Worm (Caenorhabditis elegans) whole organism, L2 larva: ENCODE results near the gene lin-25.

ENCODE experiments used
- C34F6.9 ChIP-seq: fragments of 150-350 bp; optimal IDR thresholded peaks from 2 replicates; lab custom pipeline; 2014; ENCODE audit warnings: missing biosample characterization, missing genetic modification characterization
- F13H6.1 ChIP-seq: sonication (generic microtip); optimal IDR thresholded peaks from 2 replicates; lab custom pipeline; 2016; ENCODE audit warnings: missing genetic modification characterization, missing compliant biosample characterization
- R02D3.7 ChIP-seq: fragments of 150-350 bp; optimal IDR thresholded peaks from 2 replicates; lab custom pipeline; 2014; ENCODE audit warnings: missing biosample characterization, missing genetic modification characterization
- Y55F3AM.14 ChIP-seq: fragments of 200-800 bp; sonication (Bioruptor generic); optimal IDR thresholded peaks from 2 replicates; lab custom pipeline; 2018; ENCODE audit warnings: mild to moderate bottlenecking, missing genetic modification characterization, missing compliant biosample characterization
- ZK546.5 ChIP-seq: sonication (generic microtip); optimal IDR thresholded peaks from 2 replicates; lab custom pipeline; 2017; ENCODE audit warnings: missing biosample characterization, missing genetic modification characterization
- alr-1 ChIP-seq: fragments of 150-350 bp; optimal IDR thresholded peaks from 2 replicates; lab custom pipeline; 2014; ENCODE audit warnings: missing biosample characterization, missing genetic modification characterization
- ama-1 ChIP-seq: fragments of 150-350 bp; optimal IDR thresholded peaks from 2 replicates; lab custom pipeline; 2018; ENCODE audit warnings: inconsistent platforms
- crh-2 ChIP-seq: sonication (generic microtip); optimal IDR thresholded peaks from 2 replicates; lab custom pipeline; 2017; ENCODE audit warnings: missing biosample characterization, missing genetic modification characterization
- egl-27 ChIP-seq: sonication (generic microtip); optimal IDR thresholded peaks from 3 replicates; lab custom pipeline; 2017; ENCODE audit warnings: missing biosample characterization, missing genetic modification reagents, missing genetic modification characterization
- elt-1 ChIP-seq: fragments of 150-350 bp; optimal IDR thresholded peaks from 2 replicates; lab custom pipeline; 2014; ENCODE audit warnings: missing biosample characterization, missing genetic modification characterization
- elt-3 ChIP-seq: sonication (generic microtip); optimal IDR thresholded peaks from 2 replicates; lab custom pipeline; 2017; ENCODE audit warnings: missing biosample characterization, missing genetic modification characterization
- fos-1 ChIP-seq: fragments of 150-350 bp; optimal IDR thresholded peaks from 2 replicates; lab custom pipeline; 2014; ENCODE audit warnings: missing biosample characterization, missing genetic modification characterization
- gmeb-1 ChIP-seq: fragments of 150-350 bp; optimal IDR thresholded peaks from 2 replicates; lab custom pipeline; 2014; ENCODE audit warnings: missing biosample characterization, missing genetic modification characterization
- lin-11 ChIP-seq: fragments of 150-350 bp; sonication (generic microtip); optimal IDR thresholded peaks from 2 replicates; lab custom pipeline; 2014; ENCODE audit warnings: missing biosample characterization, missing genetic modification characterization, inconsistent platforms, mixed read lengths
- lin-13 ChIP-seq: fragments of 150-350 bp; optimal IDR thresholded peaks from 2 replicates; lab custom pipeline; 2014; ENCODE audit warnings: missing biosample characterization, missing genetic modification reagents, missing genetic modification characterization
- lin-39 ChIP-seq: fragments of 150-350 bp; optimal IDR thresholded peaks from 2 replicates; lab custom pipeline; 2014; ENCODE audit warnings: missing biosample characterization, missing genetic modification reagents, missing genetic modification characterization
- lsy-2 ChIP-seq, 2 experiments: fragments of 150-350 bp in 1 of 2; sonication (generic microtip) in 1 of 2; optimal IDR thresholded peaks; 2 replicates each; lab custom pipeline; 2014 to 2017; ENCODE audit warnings: missing biosample characterization in 2 of 2, missing genetic modification characterization in 2 of 2
- mab-5 ChIP-seq: fragments of 150-350 bp; optimal IDR thresholded peaks from 2 replicates; lab custom pipeline; 2014; ENCODE audit warnings: missing biosample characterization, missing genetic modification characterization
- mbf-1 ChIP-seq: sonication (generic microtip); optimal IDR thresholded peaks from 2 replicates; lab custom pipeline; 2017; ENCODE audit warnings: missing biosample characterization, missing genetic modification characterization
- nhr-10 ChIP-seq: sonication (generic microtip); optimal IDR thresholded peaks from 2 replicates; lab custom pipeline; 2017; ENCODE audit warnings: missing biosample characterization, missing genetic modification characterization
- nhr-11 ChIP-seq: fragments of 150-350 bp; optimal IDR thresholded peaks from 2 replicates; lab custom pipeline; 2014; ENCODE audit warnings: missing biosample characterization, missing genetic modification characterization
- nhr-129 ChIP-seq: fragments of 150-350 bp; optimal IDR thresholded peaks from 2 replicates; lab custom pipeline; 2014; ENCODE audit warnings: missing biosample characterization, missing genetic modification characterization
- nhr-21 ChIP-seq: fragments of 150-350 bp; optimal IDR thresholded peaks from 2 replicates; lab custom pipeline; 2014; ENCODE audit warnings: missing biosample characterization, missing genetic modification characterization
- nhr-237 ChIP-seq: fragments of 150-350 bp; optimal IDR thresholded peaks from 2 replicates; lab custom pipeline; 2014; ENCODE audit warnings: missing biosample characterization, missing genetic modification characterization
- nhr-25 ChIP-seq: fragments of 150-350 bp; sonication (generic microtip); optimal IDR thresholded peaks from 3 replicates; lab custom pipeline; 2014; ENCODE audit warnings: missing biosample characterization, missing genetic modification characterization
- nhr-6 ChIP-seq: fragments of 150-350 bp; optimal IDR thresholded peaks from 2 replicates; lab custom pipeline; 2014; ENCODE audit warnings: missing biosample characterization, missing genetic modification characterization
- nhr-77 ChIP-seq: fragments of 150-350 bp; optimal IDR thresholded peaks from 2 replicates; lab custom pipeline; 2014; ENCODE audit warnings: missing biosample characterization, missing genetic modification characterization
- sem-4 ChIP-seq: fragments of 150-350 bp; optimal IDR thresholded peaks from 2 replicates; lab custom pipeline; 2014; ENCODE audit warnings: missing biosample characterization, missing genetic modification reagents, missing genetic modification characterization
- skn-1 ChIP-seq: sonication (generic microtip); optimal IDR thresholded peaks from 2 replicates; lab custom pipeline; 2017; ENCODE audit warnings: missing biosample characterization, missing genetic modification characterization
- sma-3 ChIP-seq: sonication (generic microtip); optimal IDR thresholded peaks from 2 replicates; lab custom pipeline; 2016; ENCODE audit warnings: missing genetic modification reagents, missing genetic modification characterization, missing compliant biosample characterization
- sma-9 ChIP-seq, 2 experiments: fragments of 150-350 bp in 1 of 2; sonication (generic microtip) in 1 of 2; optimal IDR thresholded peaks; 2 replicates each; lab custom pipeline; 2014 to 2016; ENCODE audit warnings: missing genetic modification characterization in 2 of 2, mild to moderate bottlenecking in 1 of 2, missing biosample characterization in 1 of 2, missing compliant biosample characterization in 1 of 2, missing genetic modification reagents in 1 of 2, moderate library complexity in 1 of 2
- snpc-4 ChIP-seq: fragments of 150-350 bp; optimal IDR thresholded peaks from 2 replicates; lab custom pipeline; 2014; ENCODE audit warnings: missing biosample characterization, missing genetic modification characterization
- unc-55 ChIP-seq: fragments of 150-350 bp; sonication (generic microtip); optimal IDR thresholded peaks from 3 replicates; lab custom pipeline; 2014; ENCODE audit warnings: missing biosample characterization, missing genetic modification reagents, missing genetic modification characterization
- ztf-1 ChIP-seq: fragments of 200-800 bp; sonication (Bioruptor generic); conservative IDR thresholded peaks from 2 replicates; pipeline ENCODE4 v1.3.6; 2022; ENCODE audit warnings: missing genetic modification characterization, missing compliant biosample characterization
- ztf-11 ChIP-seq: sonication (generic microtip); optimal IDR thresholded peaks from 2 replicates; lab custom pipeline; 2017; ENCODE audit warnings: missing biosample characterization, missing genetic modification characterization
- ztf-4 ChIP-seq: fragments of 150-350 bp; optimal IDR thresholded peaks from 2 replicates; lab custom pipeline; 2014; ENCODE audit warnings: missing biosample characterization, missing genetic modification characterization

lin-25 gene

DNA sequence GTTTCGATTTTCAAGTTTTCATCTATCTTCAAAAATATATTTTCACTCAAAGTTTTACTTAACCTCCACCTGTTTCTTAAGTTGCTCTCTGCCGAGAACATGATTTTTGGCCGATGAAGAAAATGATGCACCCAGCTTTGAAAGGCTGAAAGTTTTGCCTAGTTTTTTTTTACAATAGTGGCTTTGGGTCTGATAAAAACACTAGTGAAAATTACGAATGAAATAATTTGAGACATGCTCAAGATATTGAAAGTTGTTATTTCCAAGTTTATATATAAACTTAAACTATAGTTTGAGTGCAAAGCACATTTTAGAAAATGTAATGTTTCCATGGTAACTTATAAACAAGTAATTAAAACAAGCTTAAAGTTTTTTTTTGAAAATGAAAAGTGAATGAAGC lies 512 bp upstream of the lin-25 start, which contains the start of gene gpa-9:
Gene gpa-9, minus strand, starts transcription at position 101 of the 400 bp plus-strand sequence.
- TF ChIP-seq egl-27 (tag; lab: Kevin White, UChicago) (no peak), lin-13 (GFP tag; lab: Kevin White, UChicago) (no peak), nhr-11 (tag; lab: Kevin White, UChicago) (no peak), nhr-237 (tag; lab: Kevin White, UChicago) (no peak), alr-1 (no peak), nhr-10 (tag; lab: Kevin White, UChicago) (no peak), skn-1 (no peak), unc-55 (no peak), nhr-77 (no peak), elt-1 (tag; lab: Kevin White, UChicago) (no peak), ZK546.5 (tag; lab: Kevin White, UChicago) (no peak), lsy-2 (tag; optimal IDR thresholded peaks at IDR 0.05; lab: Kevin White, UChicago) (no peak), nhr-21 (tag; lab: Kevin White, UChicago) (no peak), elt-3 (no peak), lin-39 (no peak), ztf-1 (GFP tag; lab: Robert Waterston, UW) (no peak)

DNA sequence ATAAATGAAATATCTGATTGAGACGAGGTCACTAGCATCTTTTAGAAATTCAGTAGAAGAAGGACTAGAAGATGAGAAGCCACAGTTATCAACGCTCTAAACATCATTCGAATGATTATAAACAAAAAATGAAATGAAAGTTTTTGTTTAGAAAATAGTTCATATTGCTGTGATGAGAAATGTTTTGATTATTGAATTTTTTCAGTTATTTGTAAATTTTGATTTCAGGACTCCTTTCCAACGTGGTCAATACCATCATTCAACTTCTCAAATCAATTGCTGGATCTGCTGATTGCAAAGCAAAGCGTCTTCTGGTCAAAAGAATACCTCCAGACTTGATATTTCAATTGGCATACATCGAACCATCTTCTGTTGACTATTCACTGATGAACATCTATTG lies 8.4 kb downstream of the lin-25 start, which contains the start of gene W05B10.6:
Gene W05B10.6, minus strand, starts transcription at position 101 of the 400 bp plus-strand sequence.
- TF ChIP-seq nhr-21 (tag; lab: Kevin White, UChicago) = no peak
- TF ChIP-seq mbf-1 (tag; lab: Kevin White, UChicago) = no peak
- no peak for TF ChIP-seq unc-55
- TF ChIP-seq snpc-4 (tag; lab: Kevin White, UChicago) = no peak
- TF ChIP-seq sma-3 (GFP tag; lab: Kevin White, UChicago) = no peak
- TF ChIP-seq R02D3.7 = no peak
- TF ChIP-seq skn-1 = no peak
- TF ChIP-seq ZK546.5 (tag; lab: Kevin White, UChicago) = no peak
- no peak for TF ChIP-seq gmeb-1 (tag; lab: Kevin White, UChicago)
- TF ChIP-seq Y55F3AM.14 (GFP tag; lab: Kevin White, UChicago) = no peak
- TF ChIP-seq alr-1 = no peak
- TF ChIP-seq nhr-10 (tag; lab: Kevin White, UChicago) = no peak
- TF ChIP-seq, all 48 proteins: peak for 0

DNA sequence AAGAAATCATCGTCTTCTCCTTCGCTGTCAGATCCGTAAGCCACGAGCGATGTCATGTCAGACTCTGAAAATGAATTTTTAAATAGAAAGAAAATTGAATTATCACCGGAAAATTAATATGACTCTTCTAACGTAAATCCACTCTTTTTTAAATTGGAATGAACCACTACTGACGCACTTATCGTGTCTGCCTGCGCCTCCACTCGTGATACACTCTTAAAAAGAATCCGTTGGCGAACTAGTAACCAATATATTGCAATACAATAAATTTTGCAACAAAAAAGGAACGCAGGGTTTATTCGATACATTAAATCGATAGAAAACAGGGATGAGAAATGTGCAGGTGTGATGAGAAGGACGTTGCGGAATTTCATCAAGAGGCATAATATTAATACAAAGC lies 9.7 kb downstream of the lin-25 start, which contains the start of gene ccch-3:
Gene ccch-3, minus strand, starts transcription at position 262 of the 400 bp plus-strand sequence.
- TF ChIP-seq egl-27 (tag; lab: Kevin White, UChicago) (peak; percentile 56), nhr-237 (tag; lab: Kevin White, UChicago) (no peak), crh-2 (tag; lab: Kevin White, UChicago) (peak; percentile 82), nhr-25 (tag; lab: Kevin White, UChicago) (peak; percentile 81), F13H6.1 (tag; lab: Kevin White, UChicago) (peak; percentile 27), sma-3 (GFP tag; lab: Kevin White, UChicago) (peak; percentile 72), gmeb-1 (tag; lab: Kevin White, UChicago) (peak; percentile 75), sem-4 (tag; lab: Kevin White, UChicago) (peak; percentile 34), fos-1 (tag; lab: Kevin White, UChicago) (peak; percentile 24), ztf-4 (tag; lab: Kevin White, UChicago) (peak; percentile 1), ztf-11 (tag; lab: Kevin White, UChicago) (no peak), nhr-77 (no peak), nhr-6 (tag; lab: Kevin White, UChicago) (no peak), unc-55 (peak; percentile 83), nhr-21 (tag; lab: Kevin White, UChicago) (peak; percentile 43), lin-11 (tag; lab: Kevin White, UChicago) (no peak), ama-1 (no peak), nhr-129 (peak; percentile 69), mab-5 (tag; lab: Kevin White, UChicago) (no peak), lsy-2 (tag; optimal IDR thresholded peaks at IDR 0.05; lab: Kevin White, UChicago) (peak; percentile 36 to 87), sma-9 (GFP tag; optimal IDR thresholded peaks at IDR 0.05; lab: Kevin White, UChicago) (peak; percentile 85), sma-9 (tag; optimal IDR thresholded peaks at IDR 0.05; lab: Kevin White, UChicago) (no peak), elt-1 (tag; lab: Kevin White, UChicago) (no peak), C34F6.9 (peak; percentile 67), lin-13 (GFP tag; lab: Kevin White, UChicago) (peak; percentile 59), snpc-4 (tag; lab: Kevin White, UChicago) (peak; percentile 51)
